Worm (Caenorhabditis elegans): ENCODE data around the gene ceh-58.
A peak's percentile ranks its signal among the peaks of the same experiment; 100 is the strongest.

ceh-58 gene

DNA sequence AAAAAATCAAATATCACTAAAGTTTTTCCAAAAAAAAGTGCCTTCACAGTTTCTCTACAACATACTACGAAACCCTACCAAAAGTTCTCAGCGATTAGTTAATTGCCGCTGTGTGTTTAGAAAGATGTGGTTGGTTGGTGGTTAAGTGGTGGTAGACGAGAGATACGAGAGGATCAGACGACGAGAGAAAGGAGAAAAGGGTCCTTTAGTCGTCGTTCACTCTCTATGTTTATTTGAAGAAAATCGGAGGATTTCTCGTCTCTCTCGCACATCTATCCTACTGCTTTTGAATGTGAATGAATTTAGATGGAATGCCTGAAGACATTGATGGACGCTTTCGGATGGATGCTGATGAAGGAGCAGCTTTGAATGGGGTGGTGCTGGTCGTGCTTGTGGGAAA is 1.4 kb upstream of the ceh-58 start:
- TF ChIP-seq lsy-2 (tag; optimal IDR thresholded peaks at IDR 0.05) (no peak), ces-1 (GFP tag; optimal IDR thresholded peaks at IDR 0.05) (peak; percentile 71), nhr-28 (tag; optimal IDR thresholded peaks at IDR 0.05) (no peak), nhr-76 (tag; optimal IDR thresholded peaks at IDR 0.05) (no peak), M03D4.4 (tag; optimal IDR thresholded peaks at IDR 0.05) (no peak), bed-3 (GFP tag; optimal IDR thresholded peaks at IDR 0.05) (no peak), drap-1 (GFP tag; optimal IDR thresholded peaks at IDR 0.05) (no peak), nhr-12 (tag; optimal IDR thresholded peaks at IDR 0.05) (no peak), lin-13 (tag; optimal IDR thresholded peaks at IDR 0.05) (no peak), ceh-83 (GFP tag; optimal IDR thresholded peaks at IDR 0.05) (no peak), blmp-1 (tag; optimal IDR thresholded peaks at IDR 0.05) (no peak), nhr-237 (tag; optimal IDR thresholded peaks at IDR 0.05) (no peak), mls-2 (tag; optimal IDR thresholded peaks at IDR 0.05) (no peak), elt-3 (tag; optimal IDR thresholded peaks at IDR 0.05) (no peak), snpc-4 (tag; optimal IDR thresholded peaks at IDR 0.05) (no peak), hlh-1 (tag; optimal IDR thresholded peaks at IDR 0.05) (peak; percentile 36), elt-1 (tag; optimal IDR thresholded peaks at IDR 0.05; ENCODE audit: borderline replicate concordance, insufficient read depth) (no peak), unc-120 (tag; optimal IDR thresholded peaks at IDR 0.05; ENCODE audit: poor library complexity, severe bottlenecking) (peak; percentile 14), unc-39 (tag; optimal IDR thresholded peaks at IDR 0.05) (no peak), flh-1 (GFP tag; optimal IDR thresholded peaks at IDR 0.05) (no peak), ham-2 (GFP tag; optimal IDR thresholded peaks at IDR 0.05) (no peak), ceh-39 (tag; optimal IDR thresholded peaks at IDR 0.05) (no peak), cnd-1 (tag; optimal IDR thresholded peaks at IDR 0.05) (no peak), ceh-43 (GFP tag; optimal IDR thresholded peaks at IDR 0.05) (no peak), pha-4 (tag; optimal IDR thresholded peaks at IDR 0.05) (no peak), unc-62 (GFP tag; optimal IDR thresholded peaks at IDR 0.05) (no peak), tbx-8 (GFP tag; optimal IDR thresholded peaks at IDR 0.05) (no peak), zip-8 (tag; optimal IDR thresholded peaks at IDR 0.05) (no peak), mab-5 (tag; optimal IDR thresholded peaks at IDR 0.05) (peak; percentile 18), sptf-1 (tag; optimal IDR thresholded peaks at IDR 0.05) (no peak), lin-32 (GFP tag; optimal IDR thresholded peaks at IDR 0.05) (no peak), mep-1 (tag; optimal IDR thresholded peaks at IDR 0.05) (no peak), ztf-11 (tag; optimal IDR thresholded peaks at IDR 0.05) (no peak), nhr-2 (tag; optimal IDR thresholded peaks at IDR 0.05) (no peak), sem-2 (GFP tag; optimal IDR thresholded peaks at IDR 0.05) (no peak)

DNA sequence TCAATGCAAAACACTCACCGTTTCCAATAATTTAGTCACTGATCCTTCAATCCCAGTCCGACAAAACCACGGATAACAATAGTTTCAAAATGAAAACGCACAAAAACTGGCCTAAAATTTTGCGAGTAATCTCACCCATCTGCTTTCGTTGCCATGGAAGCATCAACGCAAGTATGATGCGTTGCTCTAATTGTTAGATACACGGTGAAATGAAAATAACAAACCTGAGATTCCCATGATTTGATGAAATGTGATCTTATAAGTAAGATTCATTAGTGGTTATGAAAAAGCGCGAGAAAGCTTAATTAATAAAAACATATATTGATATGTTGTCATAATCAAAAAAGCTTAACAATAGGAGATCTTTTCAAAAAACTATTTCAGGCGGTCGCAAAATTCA is 2.2 kb downstream of the ceh-58 start, which contains the start of gene ceh-57:
TSS of gene ceh-57 (minus strand) at position 95 of the 400 bp plus-strand sequence.
- TF ChIP-seq tbx-8 (GFP tag; optimal IDR thresholded peaks at IDR 0.05): no peak
- TF ChIP-seq nhr-12 (tag; optimal IDR thresholded peaks at IDR 0.05): no peak
- no peak for TF ChIP-seq nhr-76 (tag; optimal IDR thresholded peaks at IDR 0.05)
- TF ChIP-seq lsy-2 (tag; optimal IDR thresholded peaks at IDR 0.05): no peak
- no peak for TF ChIP-seq ztf-11 (tag; optimal IDR thresholded peaks at IDR 0.05)
- no peak for TF ChIP-seq M03D4.4 (tag; optimal IDR thresholded peaks at IDR 0.05)
- TF ChIP-seq bed-3 (GFP tag; optimal IDR thresholded peaks at IDR 0.05): no peak
- TF ChIP-seq lin-13 (tag; optimal IDR thresholded peaks at IDR 0.05): no peak
- no peak for TF ChIP-seq blmp-1 (tag; optimal IDR thresholded peaks at IDR 0.05)
- no peak for TF ChIP-seq zip-8 (tag; optimal IDR thresholded peaks at IDR 0.05)
- TF ChIP-seq elt-3 (tag; optimal IDR thresholded peaks at IDR 0.05): no peak
- TF ChIP-seq nhr-28 (tag; optimal IDR thresholded peaks at IDR 0.05): no peak
- TF ChIP-seq flh-1 (GFP tag; optimal IDR thresholded peaks at IDR 0.05): no peak
- TF ChIP-seq snpc-4 (tag; optimal IDR thresholded peaks at IDR 0.05): no peak
- no peak for TF ChIP-seq ceh-83 (GFP tag; optimal IDR thresholded peaks at IDR 0.05)
- no peak for TF ChIP-seq drap-1 (GFP tag; optimal IDR thresholded peaks at IDR 0.05)
- TF ChIP-seq hlh-1 (tag; optimal IDR thresholded peaks at IDR 0.05): no peak
- no peak for TF ChIP-seq ces-1 (GFP tag; optimal IDR thresholded peaks at IDR 0.05)
- TF ChIP-seq elt-1 (tag; optimal IDR thresholded peaks at IDR 0.05; ENCODE audit: borderline replicate concordance, insufficient read depth): no peak
- no peak for TF ChIP-seq ceh-39 (tag; optimal IDR thresholded peaks at IDR 0.05)

DNA sequence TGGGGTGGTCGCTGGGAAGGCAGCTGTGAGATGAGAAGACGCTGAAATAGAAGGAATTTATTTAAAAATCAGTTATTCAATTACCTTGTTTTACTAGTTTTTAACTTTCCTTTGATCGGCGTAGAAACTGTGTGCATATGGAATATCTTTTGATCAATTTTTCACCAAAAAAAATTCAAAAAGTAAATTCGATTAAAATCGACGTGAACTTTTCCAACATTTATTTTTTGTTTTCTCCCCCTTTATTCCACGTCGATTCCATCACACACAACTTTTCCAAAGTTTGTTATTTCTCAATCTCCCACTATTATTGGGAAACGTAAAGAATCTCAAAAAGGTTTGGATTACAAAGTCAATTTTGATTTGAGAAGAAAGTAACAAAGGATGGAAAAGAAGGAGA is 8.9 kb downstream of the ceh-58 start, which contains the start of gene C07E3.4:
TSS of gene C07E3.4 (plus strand) at position 301 of the 400 bp plus-strand sequence.
- no peak for TF ChIP-seq tbx-8 (GFP tag; optimal IDR thresholded peaks at IDR 0.05)
- no peak for TF ChIP-seq unc-39 (tag; optimal IDR thresholded peaks at IDR 0.05)
- TF ChIP-seq mep-1 (tag; optimal IDR thresholded peaks at IDR 0.05): no peak
